Worm (Caenorhabditis elegans) whole organism, young adult: Measurements from ENCODE around the gene Y68A4A.13.

ENCODE experiments used
- F22D6.2 ChIP-seq: sonication (generic microtip); optimal IDR thresholded peaks from 2 replicates; lab custom pipeline; 2016; ENCODE audit warnings: mild to moderate bottlenecking, missing genetic modification characterization, missing compliant biosample characterization
- F23B12.7 ChIP-seq: sonication (generic microtip); optimal IDR thresholded peaks from 2 replicates; lab custom pipeline; 2017; ENCODE audit warnings: missing genetic modification characterization, mild to moderate bottlenecking, missing compliant biosample characterization, antibody characterized with exemption, moderate library complexity; ENCODE audit not compliant: insufficient read depth
- F37B4.10 ChIP-seq: fragments of 200-800 bp; sonication (Bioruptor generic); IDR thresholded peaks from 2 replicates; pipeline ENCODE4 v1.3.6; 2022; ENCODE audit warnings: missing genetic modification characterization, missing compliant biosample characterization
- F49E8.2 ChIP-seq: sonication (generic microtip); optimal IDR thresholded peaks from 3 replicates; lab custom pipeline; 2017; ENCODE audit warnings: missing genetic modification characterization, mild to moderate bottlenecking, missing compliant biosample characterization, antibody characterized with exemption, moderate library complexity; ENCODE audit not compliant: insufficient read depth
- F52B5.7 ChIP-seq: sonication (generic microtip); optimal IDR thresholded peaks from 2 replicates; lab custom pipeline; 2016; ENCODE audit warnings: mild to moderate bottlenecking, missing genetic modification characterization, missing compliant biosample characterization
- F55B11.4 ChIP-seq: sonication (generic microtip); optimal IDR thresholded peaks from 2 replicates; lab custom pipeline; 2016; ENCODE audit warnings: missing compliant biosample characterization, missing genetic modification characterization, borderline replicate concordance; ENCODE audit not compliant: insufficient read depth
- Y79H2A.3 ChIP-seq: fragments of 200-800 bp; sonication (Bioruptor generic); conservative IDR thresholded peaks from 2 replicates; pipeline ENCODE4 v1.3.6; 2022; ENCODE audit warnings: missing genetic modification reagents, missing genetic modification characterization, missing compliant biosample characterization
- Y95B8A.8 ChIP-seq: fragments of 200-800 bp; sonication (Bioruptor generic); IDR thresholded peaks from 2 replicates; pipeline ENCODE4 v1.3.6; 2022; ENCODE audit warnings: missing genetic modification reagents, missing genetic modification characterization, missing compliant biosample characterization
- ZK185.1 ChIP-seq: sonication (generic microtip); optimal IDR thresholded peaks from 2 replicates; lab custom pipeline; 2016; ENCODE audit warnings: mild to moderate bottlenecking, missing genetic modification characterization, missing compliant biosample characterization; ENCODE audit not compliant: poor library complexity, severe bottlenecking
- ama-1 ChIP-seq, 3 experiments: fragments of 150-350 bp in 1 of 3; sonication (generic microtip) in 2 of 3; optimal IDR thresholded peaks; 2 replicates each; lab custom pipeline; 2014 to 2018; ENCODE audit warnings: missing biosample characterization in 2 of 3, missing genetic modification characterization in 2 of 3, missing genetic modification reagents in 2 of 3
- bed-1 ChIP-seq: fragments of 200-800 bp; sonication (Bioruptor generic); IDR thresholded peaks from 2 replicates; pipeline ENCODE4 v1.3.6; 2022; ENCODE audit warnings: missing genetic modification reagents, missing genetic modification characterization, missing compliant biosample characterization
- cebp-1 ChIP-seq, 2 experiments: fragments of 200-800 bp in 1 of 2; sonication (Bioruptor generic) in 1 of 2; sonication (generic microtip) in 1 of 2; IDR thresholded peaks in 1 of 2; optimal IDR thresholded peaks in 1 of 2; 2 replicates each; pipeline versions ENCODE4 v1.3.6 to Lab custom; 2017 to 2022; ENCODE audit warnings: missing compliant biosample characterization in 2 of 2, missing genetic modification characterization in 2 of 2, mild to moderate bottlenecking in 1 of 2, missing genetic modification reagents in 1 of 2, moderate library complexity in 1 of 2
- ceh-91 ChIP-seq: fragments of 200-800 bp; sonication (Bioruptor generic); IDR thresholded peaks from 2 replicates; pipeline ENCODE4 v1.3.6; 2022; ENCODE audit warnings: missing genetic modification reagents, missing genetic modification characterization, missing compliant biosample characterization
- die-1 ChIP-seq: sonication (generic microtip); optimal IDR thresholded peaks from 2 replicates; lab custom pipeline; 2016; ENCODE audit warnings: missing genotype, mild to moderate bottlenecking, missing genetic modification characterization, missing compliant biosample characterization
- efl-1 ChIP-seq: fragments of 150-350 bp; optimal IDR thresholded peaks from 2 replicates; lab custom pipeline; 2014; ENCODE audit warnings: missing biosample characterization, missing genetic modification reagents, missing genetic modification characterization
- gei-17 ChIP-seq: fragments of 200-800 bp; sonication (Bioruptor generic); optimal IDR thresholded peaks from 2 replicates; lab custom pipeline; 2018; ENCODE audit warnings: mild to moderate bottlenecking, missing genetic modification characterization, missing compliant biosample characterization
- him-1 ChIP-seq: sonication (generic microtip); optimal IDR thresholded peaks from 2 replicates; lab custom pipeline; 2016; ENCODE audit warnings: missing genotype, missing genetic modification reagents, missing genetic modification characterization, missing compliant biosample characterization
- hlh-12 ChIP-seq: sonication (generic microtip); optimal IDR thresholded peaks from 2 replicates; lab custom pipeline; 2016; ENCODE audit warnings: missing genetic modification characterization, missing compliant biosample characterization
- hmg-20 ChIP-seq: fragments of 200-800 bp; sonication (Bioruptor generic); IDR thresholded peaks from 2 replicates; pipeline ENCODE4 v1.3.6; 2022; ENCODE audit warnings: missing genetic modification reagents, missing genetic modification characterization, missing compliant biosample characterization
- hsf-1 ChIP-seq: fragments of 200-800 bp; sonication (Bioruptor generic); IDR thresholded peaks from 2 replicates; pipeline ENCODE4 v1.3.6; 2022; ENCODE audit warnings: missing genetic modification reagents, missing genetic modification characterization, missing compliant biosample characterization
- lin-26 ChIP-seq: fragments of 200-800 bp; sonication (Bioruptor generic); IDR thresholded peaks from 2 replicates; pipeline ENCODE4 v1.3.6; 2022; ENCODE audit warnings: missing genetic modification reagents, missing genetic modification characterization, missing compliant biosample characterization
- lin-35 ChIP-seq, 3 experiments: fragments of 150-350 bp in 2 of 3; sonication (generic microtip) in 1 of 3; optimal IDR thresholded peaks; 2 replicates each; lab custom pipeline; 2014 to 2018; ENCODE audit warnings: missing biosample characterization in 3 of 3, missing genetic modification characterization in 3 of 3, missing genetic modification reagents in 3 of 3
- lin-40 ChIP-seq: sonication (generic microtip); optimal IDR thresholded peaks from 2 replicates; lab custom pipeline; 2016; ENCODE audit warnings: missing genetic modification characterization, mild to moderate bottlenecking, missing compliant biosample characterization, missing genotype, missing genetic modification reagents
- lin-54 ChIP-seq: fragments of 200-800 bp; sonication (Bioruptor generic); optimal IDR thresholded peaks from 2 replicates; lab custom pipeline; 2018; ENCODE audit warnings: mild to moderate bottlenecking, missing genetic modification characterization, missing compliant biosample characterization
- lir-1 ChIP-seq: fragments of 200-800 bp; sonication (Bioruptor generic); conservative IDR thresholded peaks from 2 replicates; pipeline ENCODE4 v1.3.6; 2022; ENCODE audit warnings: missing genetic modification reagents, missing genetic modification characterization, missing compliant biosample characterization
- madf-3 ChIP-seq: fragments of 200-800 bp; sonication (Bioruptor generic); IDR thresholded peaks from 2 replicates; pipeline ENCODE4 v1.3.6; 2022; ENCODE audit warnings: missing genetic modification reagents, missing genetic modification characterization, missing compliant biosample characterization
- madf-6 ChIP-seq: fragments of 200-800 bp; sonication (Bioruptor generic); IDR thresholded peaks from 2 replicates; pipeline ENCODE4 v1.3.6; 2022; ENCODE audit warnings: missing genetic modification reagents, missing genetic modification characterization, missing compliant biosample characterization
- nfya-1 ChIP-seq: sonication (generic microtip); optimal IDR thresholded peaks from 2 replicates; lab custom pipeline; 2017; ENCODE audit warnings: antibody characterized with exemption, missing compliant biosample characterization, missing genetic modification characterization, borderline replicate concordance; ENCODE audit not compliant: insufficient read depth
- nhr-90 ChIP-seq: sonication (generic microtip); optimal IDR thresholded peaks from 2 replicates; lab custom pipeline; 2016; ENCODE audit warnings: missing genotype, mild to moderate bottlenecking, missing genetic modification characterization, missing compliant biosample characterization
- rcor-1 ChIP-seq: fragments of 200-800 bp; sonication (Bioruptor generic); IDR thresholded peaks from 2 replicates; pipeline ENCODE4 v1.3.6; 2022; ENCODE audit warnings: missing genetic modification reagents, missing genetic modification characterization, missing compliant biosample characterization
- rec-8 ChIP-seq, 2 experiments: sonication (generic microtip); optimal IDR thresholded peaks; 2 replicates each; lab custom pipeline; 2016; ENCODE audit warnings: mild to moderate bottlenecking in 2 of 2, missing genetic modification characterization in 2 of 2, missing genetic modification reagents in 2 of 2, missing genotype in 2 of 2, missing biosample characterization in 1 of 2, missing compliant biosample characterization in 1 of 2, moderate library complexity in 1 of 2
- repo-1 ChIP-seq: sonication (generic microtip); optimal IDR thresholded peaks from 2 replicates; lab custom pipeline; 2017; ENCODE audit warnings: mild to moderate bottlenecking, missing genetic modification characterization, missing compliant biosample characterization
- rpc-1 ChIP-seq, 2 experiments: fragments of 150-350 bp in 1 of 2; sonication (generic microtip) in 1 of 2; optimal IDR thresholded peaks; 2 replicates each; lab custom pipeline; 2014 to 2018; ENCODE audit warnings: missing biosample characterization in 1 of 2, missing genetic modification characterization in 1 of 2, missing genetic modification reagents in 1 of 2, missing genotype in 1 of 2
- snpc-3.4 ChIP-seq: sonication (generic microtip); optimal IDR thresholded peaks from 2 replicates; lab custom pipeline; 2017; ENCODE audit warnings: missing genetic modification characterization, mild to moderate bottlenecking, missing compliant biosample characterization, antibody characterized with exemption, moderate library complexity, missing genotype, missing genetic modification reagents
- snpc-4 ChIP-seq, 5 experiments: fragments of 150-350 bp in 1 of 5; sonication (generic microtip) in 4 of 5; optimal IDR thresholded peaks; 2 replicates each; lab custom pipeline; 2014 to 2018; ENCODE audit warnings: missing genetic modification characterization in 5 of 5, missing biosample characterization in 3 of 5, antibody characterized with exemption in 2 of 5, mild to moderate bottlenecking in 2 of 5, missing compliant biosample characterization in 2 of 5, missing genotype in 2 of 5, moderate library complexity in 2 of 5, missing genetic modification reagents in 1 of 5
- tlf-1 ChIP-seq: fragments of 200-800 bp; sonication (Bioruptor generic); optimal IDR thresholded peaks from 2 replicates; lab custom pipeline; 2018; ENCODE audit warnings: mild to moderate bottlenecking, missing genetic modification characterization, missing compliant biosample characterization
- unc-130 ChIP-seq: sonication (generic microtip); optimal IDR thresholded peaks from 2 replicates; lab custom pipeline; 2016; ENCODE audit warnings: missing genetic modification reagents, missing genetic modification characterization, missing compliant biosample characterization
- unc-62 ChIP-seq: fragments of 150-350 bp; optimal IDR thresholded peaks from 2 replicates; lab custom pipeline; 2014; ENCODE audit warnings: missing biosample characterization, missing genetic modification reagents, missing genetic modification characterization

Y68A4A.13 gene

DNA sequence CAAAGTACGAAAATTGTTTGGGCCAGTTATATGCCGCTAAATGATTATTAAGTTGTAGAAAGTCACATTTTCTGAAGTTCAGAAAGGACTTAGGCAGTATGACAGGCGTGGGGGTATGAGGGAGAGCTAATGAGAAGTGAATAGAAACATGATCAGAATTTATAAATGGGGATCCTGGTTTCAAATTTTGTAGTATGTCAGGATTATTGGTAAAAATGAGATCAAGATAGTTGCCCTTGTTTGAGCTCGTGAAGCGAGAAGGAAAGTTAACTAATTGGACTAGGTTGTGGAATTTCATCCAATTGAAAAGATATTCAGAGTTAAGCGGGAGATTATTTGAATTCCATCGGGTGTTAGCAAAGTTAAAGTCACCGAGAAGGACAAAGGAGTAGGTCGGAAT is 24.5 kb upstream of the Y68A4A.13 start:
- TF ChIP-seq bed-1 (GFP tag; lab: Robert Waterston, UW) (no peak), tlf-1 (GFP tag; lab: Kevin White, UChicago) (no peak), rpc-1 (optimal IDR thresholded peaks at IDR 0.05; lab: Kevin White, UChicago) (no peak), rpc-1 (tag; optimal IDR thresholded peaks at IDR 0.05; lab: Kevin White, UChicago) (no peak), F52B5.7 (tag; lab: Kevin White, UChicago) (no peak), ZK185.1 (tag; lab: Kevin White, UChicago) (no peak), lin-54 (GFP tag; lab: Kevin White, UChicago) (no peak), gei-17 (GFP tag; lab: Kevin White, UChicago) (no peak), cebp-1 (GFP tag; IDR thresholded peaks at IDR 0.05; lab: Robert Waterston, UW) (no peak), cebp-1 (tag; optimal IDR thresholded peaks at IDR 0.05; lab: Kevin White, UChicago) (no peak)

DNA sequence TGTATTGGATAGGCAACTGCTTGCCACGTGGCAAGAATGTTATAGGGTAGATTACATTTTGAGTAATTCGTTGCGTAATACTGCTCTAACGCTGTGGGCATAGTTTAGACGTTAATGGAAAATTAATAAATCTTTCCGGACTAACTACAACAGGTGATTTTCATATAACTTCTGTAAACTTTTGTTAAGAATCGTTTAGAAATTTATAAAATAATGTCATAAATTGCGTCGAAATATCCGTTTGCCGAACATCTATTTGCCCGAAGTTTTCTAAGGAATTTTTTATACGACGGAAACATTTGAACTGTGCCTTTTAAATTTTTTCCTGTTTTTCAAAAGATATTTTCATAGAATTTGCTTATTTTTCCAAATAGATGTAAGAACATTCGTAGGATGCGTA is 18.2 kb upstream of the Y68A4A.13 start, which contains the start of gene srh-112:
srh-112 (minus strand) TSS at position 101 of the 400 bp plus-strand sequence.
- no peak for TF ChIP-seq rcor-1 (GFP tag; lab: Robert Waterston, UW)
- TF ChIP-seq snpc-4 (GFP tag; optimal IDR thresholded peaks at IDR 0.05; lab: Kevin White, UChicago) = no peak
- no peak for TF ChIP-seq snpc-4 (tag; optimal IDR thresholded peaks at IDR 0.05; lab: Kevin White, UChicago)
- no peak for TF ChIP-seq nhr-90 (tag; lab: Kevin White, UChicago)
- TF ChIP-seq hlh-12 (tag; lab: Kevin White, UChicago) = no peak
- no peak for TF ChIP-seq madf-3 (GFP tag; lab: Robert Waterston, UW)
- TF ChIP-seq ama-1 (optimal IDR thresholded peaks at IDR 0.05; lab: Kevin White, UChicago) = no peak
- no peak for TF ChIP-seq ama-1 (GFP tag; optimal IDR thresholded peaks at IDR 0.05; lab: Kevin White, UChicago)
- no peak for TF ChIP-seq F55B11.4 (tag; lab: Kevin White, UChicago)
- no peak for TF ChIP-seq F23B12.7 (tag; lab: Kevin White, UChicago)

DNA sequence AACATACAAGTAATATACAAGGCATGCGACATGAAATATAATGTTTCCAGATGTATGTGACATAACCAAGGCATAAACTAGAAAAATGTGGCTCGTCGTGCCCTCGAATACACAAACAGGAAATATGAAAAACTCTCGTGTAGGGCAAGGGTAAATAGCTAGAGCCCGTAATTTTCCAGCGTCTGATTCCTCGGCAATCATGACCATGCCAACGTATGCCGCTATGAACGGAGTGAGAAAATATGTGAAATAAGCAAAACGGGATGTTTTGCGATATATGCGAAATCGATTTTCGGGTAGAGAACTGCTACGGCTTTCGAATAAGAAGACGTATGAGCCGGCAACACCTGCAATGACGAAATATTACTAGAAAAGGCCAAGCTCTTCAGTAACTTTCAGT is 17.4 kb upstream of the Y68A4A.13 start, which contains the start of gene scl-25:
scl-25 (plus strand) TSS at position 301 of the 400 bp plus-strand sequence.
- TF ChIP-seq unc-130 (GFP tag; lab: Kevin White, UChicago) (no peak), efl-1 (GFP tag; lab: Kevin White, UChicago) (no peak), F49E8.2 (no peak), snpc-3.4 (no peak), unc-62 (GFP tag; lab: Kevin White, UChicago) (no peak), hsf-1 (GFP tag; lab: Robert Waterston, UW) (no peak), ceh-91 (no peak), him-1 (tag; lab: Kevin White, UChicago) (no peak), madf-6 (GFP tag; lab: Robert Waterston, UW) (no peak), lin-26 (GFP tag; lab: Robert Waterston, UW) (no peak), F37B4.10 (GFP tag; lab: Robert Waterston, UW) (no peak), repo-1 (no peak), nfya-1 (tag; lab: Kevin White, UChicago) (no peak), hmg-20 (GFP tag; lab: Robert Waterston, UW) (no peak)
- TF ChIP-seq, all 124 proteins: peak for 0

DNA sequence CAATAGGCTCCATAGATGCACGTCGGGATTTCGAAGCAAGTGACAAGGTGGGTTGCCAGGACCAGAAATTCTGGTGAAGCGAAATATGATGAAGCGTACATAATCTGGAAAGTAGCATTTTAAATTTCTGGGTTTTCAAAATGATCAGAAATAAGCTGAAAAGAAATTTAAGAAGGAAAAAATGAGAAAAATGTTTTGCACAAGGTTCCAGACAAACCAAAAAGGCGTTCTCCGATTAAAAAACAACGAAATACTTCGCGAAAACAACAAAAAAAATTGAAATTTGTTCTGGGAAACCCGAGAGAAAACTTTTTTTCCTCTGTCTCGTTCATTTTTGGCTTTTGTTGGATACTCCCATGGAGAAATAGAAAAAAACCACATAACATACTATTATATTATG is 15.4 kb upstream of the Y68A4A.13 start, which contains the start of gene srh-252:
srh-252 (minus strand) TSS at position 101 of the 400 bp plus-strand sequence.
- TF ChIP-seq cebp-1 (GFP tag; IDR thresholded peaks at IDR 0.05; lab: Robert Waterston, UW) (no peak), cebp-1 (tag; optimal IDR thresholded peaks at IDR 0.05; lab: Kevin White, UChicago) (no peak), lir-1 (no peak), repo-1 (no peak), lin-40 (no peak), Y95B8A.8 (GFP tag; lab: Robert Waterston, UW) (no peak), ceh-91 (no peak), die-1 (tag; lab: Kevin White, UChicago) (no peak), lin-35 (GFP tag; optimal IDR thresholded peaks at IDR 0.05; lab: Kevin White, UChicago) (no peak), Y79H2A.3 (GFP tag; lab: Robert Waterston, UW) (no peak), F22D6.2 (tag; lab: Kevin White, UChicago) (no peak), rec-8 (tag; optimal IDR thresholded peaks at IDR 0.05; lab: Kevin White, UChicago) (no peak)
